Worm (Caenorhabditis elegans) whole organism, L2 larva: ENCODE data around the gene shk-1.

Source experiments
- ama-1 ChIP-seq: fragments of 150-350 bp; optimal IDR thresholded peaks from 2 replicates; lab custom pipeline; 2018; ENCODE audit warnings: inconsistent platforms
- ceh-16 ChIP-seq: fragments of 150-350 bp; optimal IDR thresholded peaks from 2 replicates; lab custom pipeline; 2014; ENCODE audit warnings: missing biosample characterization, missing genetic modification characterization
- lsy-2 ChIP-seq, 2 experiments: fragments of 150-350 bp in 1 of 2; sonication (generic microtip) in 1 of 2; optimal IDR thresholded peaks; 2 replicates each; lab custom pipeline; 2014 to 2017; ENCODE audit warnings: missing biosample characterization in 2 of 2, missing genetic modification characterization in 2 of 2
- mdl-1 ChIP-seq, 2 experiments: fragments of 150-350 bp in 1 of 2; sonication (generic microtip) in 1 of 2; optimal IDR thresholded peaks; 2 replicates each; lab custom pipeline; 2017; ENCODE audit warnings: missing biosample characterization in 2 of 2, missing genetic modification characterization in 2 of 2
- nhr-11 ChIP-seq: fragments of 150-350 bp; optimal IDR thresholded peaks from 2 replicates; lab custom pipeline; 2014; ENCODE audit warnings: missing biosample characterization, missing genetic modification characterization
- nhr-237 ChIP-seq: fragments of 150-350 bp; optimal IDR thresholded peaks from 2 replicates; lab custom pipeline; 2014; ENCODE audit warnings: missing biosample characterization, missing genetic modification characterization
- nhr-77 ChIP-seq: fragments of 150-350 bp; optimal IDR thresholded peaks from 2 replicates; lab custom pipeline; 2014; ENCODE audit warnings: missing biosample characterization, missing genetic modification characterization
- unc-62 ChIP-seq: fragments of 150-350 bp; optimal IDR thresholded peaks from 2 replicates; lab custom pipeline; 2014; ENCODE audit warnings: missing biosample characterization, missing genetic modification reagents, missing genetic modification characterization
- ztf-4 ChIP-seq: fragments of 150-350 bp; optimal IDR thresholded peaks from 2 replicates; lab custom pipeline; 2014; ENCODE audit warnings: missing biosample characterization, missing genetic modification characterization

- peak in 1 of 2 experiments; percentile 21 for TF ChIP-seq lsy-2 (tag; optimal IDR thresholded peaks at IDR 0.05; lab: Kevin White, UChicago)
- no peak for TF ChIP-seq nhr-77 (tag; lab: Kevin White, UChicago)
- TF ChIP-seq ztf-4 (tag; lab: Kevin White, UChicago), result no peak
- no peak for TF ChIP-seq ceh-16
- TF ChIP-seq nhr-237, result no peak
- TF ChIP-seq mdl-1 (tag; optimal IDR thresholded peaks at IDR 0.05; lab: Kevin White, UChicago), result peak in 1 of 2 experiments; percentile 43
- TF ChIP-seq nhr-11, result no peak
- no peak for TF ChIP-seq ama-1 (lab: Kevin White, UChicago)
- TF ChIP-seq unc-62 (GFP tag; lab: Kevin White, UChicago), result no peak
Measured at ce11 chrII:9791185-9791584, 33.2 kb downstream of the shk-1 start.
